Worm (Caenorhabditis elegans): Measurements from ENCODE around the gene nspb-7.
A peak's percentile ranks its signal among the peaks of the same experiment; 100 is the strongest.

The nspb-7 gene

ce11 chrII:14616927-14617326 lies 38.8 kb downstream of the nspb-7 start (continued):
- TF ChIP-seq nhr-41 (GFP tag; IDR thresholded peaks at IDR 0.05) (peak; percentile 82; the same call in 1 of the 2 replicates), lsy-2 (tag; optimal IDR thresholded peaks at IDR 0.05) (peak in 1 of 2 experiments; percentile 15), dve-1 (tag; optimal IDR thresholded peaks at IDR 0.05; ENCODE audit: insufficient read depth) (peak; percentile 28), hif-1 (tag; optimal IDR thresholded peaks at IDR 0.05) (no peak), pqm-1 (tag; optimal IDR thresholded peaks at IDR 0.05) (no peak), ceh-62 (tag; optimal IDR thresholded peaks at IDR 0.05) (no peak), nhr-102 (tag; optimal IDR thresholded peaks at IDR 0.05) (peak; percentile 44), nhr-237 (tag; optimal IDR thresholded peaks at IDR 0.05) (no peak), ztf-11 (tag; optimal IDR thresholded peaks at IDR 0.05) (no peak), unc-130 (GFP tag; optimal IDR thresholded peaks at IDR 0.05) (peak; percentile 39), nhr-10 (tag; optimal IDR thresholded peaks at IDR 0.05) (no peak), zag-1 (tag; optimal IDR thresholded peaks at IDR 0.05) (no peak), lin-29 (GFP tag; IDR thresholded peaks at IDR 0.05) (no peak), egl-27 (tag; optimal IDR thresholded peaks at IDR 0.05) (no peak), mes-2 (tag; optimal IDR thresholded peaks at IDR 0.05; ENCODE audit: poor library complexity, severe bottlenecking) (peak; percentile 78), aly-2 (tag; optimal IDR thresholded peaks at IDR 0.05) (no peak), hlh-30 (tag; optimal IDR thresholded peaks at IDR 0.05; ENCODE audit: insufficient read depth) (peak; percentile 48), T26A8.4 (GFP tag; IDR thresholded peaks at IDR 0.05) (peak; percentile 71), lin-39 (tag; optimal IDR thresholded peaks at IDR 0.05) (no peak), lir-3 (tag; optimal IDR thresholded peaks at IDR 0.05) (peak; percentile 42), zip-2 (tag; optimal IDR thresholded peaks at IDR 0.05) (no peak), vab-7 (GFP tag; IDR thresholded peaks at IDR 0.05) (peak; percentile 85), ZK546.5 (tag; optimal IDR thresholded peaks at IDR 0.05) (no peak), nhr-25 (tag; optimal IDR thresholded peaks at IDR 0.05; ENCODE audit: borderline replicate concordance, insufficient read depth) (no peak), rbr-2 (tag; optimal IDR thresholded peaks at IDR 0.05) (peak; percentile 4), nhr-11 (tag; optimal IDR thresholded peaks at IDR 0.05) (no peak), nhr-42 (GFP tag; IDR thresholded peaks at IDR 0.05) (peak; percentile 81), Y48G9A.11 (GFP tag; IDR thresholded peaks at IDR 0.05) (peak; percentile 46; the same call in 1 of the 2 replicates), Y75B8A.6 (GFP tag; IDR thresholded peaks at IDR 0.05) (no peak), dmd-8 (GFP tag; IDR thresholded peaks at IDR 0.05) (peak; percentile 93), mdt-29 (GFP tag; IDR thresholded peaks at IDR 0.05) (0 out of 2 replicates have a peak, but pooled peaks have one; percentile 54), F37D6.2 (tag; optimal IDR thresholded peaks at IDR 0.05) (no peak), fos-1 (tag; optimal IDR thresholded peaks at IDR 0.05) (no peak), aha-1 (tag) (no peak), sdz-12 (GFP tag; optimal IDR thresholded peaks at IDR 0.05) (no peak), snpc-4 (tag; optimal IDR thresholded peaks at IDR 0.05) (no peak), madf-5 (GFP tag; IDR thresholded peaks at IDR 0.05) (peak; percentile 74 to 93; a peak in 3 of 4 replicates), zip-11 (GFP tag; IDR thresholded peaks at IDR 0.05) (no peak), lim-7 (GFP tag; IDR thresholded peaks at IDR 0.05) (peak; percentile 96), ceh-32 (tag; optimal IDR thresholded peaks at IDR 0.05; ENCODE audit: poor library complexity) (no peak), nhr-6 (tag; optimal IDR thresholded peaks at IDR 0.05) (no peak), ceh-82 (tag; optimal IDR thresholded peaks at IDR 0.05) (no peak), attf-4 (tag; optimal IDR thresholded peaks at IDR 0.05) (no peak), php-3 (GFP tag; IDR thresholded peaks at IDR 0.05) (no peak; the same call in 1 of the 2 replicates), dmd-9 (GFP tag; IDR thresholded peaks at IDR 0.05) (no peak), F44E2.7 (GFP tag; IDR thresholded peaks at IDR 0.05) (peak; percentile 66; the same call in 1 of the 2 replicates), zfp-2 (tag; optimal IDR thresholded peaks at IDR 0.05) (no peak), ceh-44 (GFP tag; IDR thresholded peaks at IDR 0.05) (0 out of 2 replicates have a peak, but pooled peaks have one; percentile 28), mxl-2 (GFP tag; conservative IDR thresholded peaks at IDR 0.05) (no peak), nhr-28 (tag; optimal IDR thresholded peaks at IDR 0.05) (no peak), ceh-28 (tag; optimal IDR thresholded peaks at IDR 0.05) (no peak), zfp-3 (GFP tag; conservative IDR thresholded peaks at IDR 0.05) (peak; percentile 71; the same call in 1 of the 2 replicates)
